Fruit fly (Drosophila melanogaster): ENCODE results near the gene CG13078.

CG13078 gene

DNA sequence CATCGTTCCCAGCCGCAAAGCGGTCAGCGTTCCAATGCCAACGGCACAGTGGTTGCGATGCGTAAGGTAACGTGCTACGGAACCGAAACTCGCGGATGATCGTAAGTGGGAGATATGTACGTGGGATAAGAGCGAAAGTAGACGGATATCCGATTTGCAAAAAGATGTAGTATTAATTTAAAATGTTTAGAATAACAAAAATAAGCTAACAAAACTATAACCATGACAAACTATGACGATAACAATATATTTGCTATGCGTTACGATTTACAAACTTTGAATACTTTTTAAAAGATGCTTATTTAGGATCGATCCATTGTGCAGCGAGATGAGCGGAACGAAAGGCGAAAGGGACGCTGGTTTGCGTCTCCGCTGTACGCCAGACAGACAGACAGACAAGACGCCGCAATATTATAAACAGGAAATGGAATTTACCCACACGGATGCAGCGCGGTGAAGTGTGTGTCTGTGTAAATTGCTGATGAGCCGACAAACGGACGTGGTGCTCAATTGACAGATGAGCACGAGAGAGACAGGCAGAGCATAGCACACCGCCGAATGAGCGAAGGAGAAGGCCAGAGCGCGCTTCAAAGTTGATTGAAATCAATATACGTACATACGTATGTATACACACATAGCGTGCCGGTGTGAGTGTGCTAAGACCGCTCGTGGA lies 12.0 kb downstream of the CG13078 start (continued):
- peak; percentile 97 for TF ChIP-seq Dip3 (GFP tag; optimal IDR thresholded peaks at IDR 0.05)
- peak; percentile 78 for TF ChIP-seq CG12299 (tag; optimal IDR thresholded peaks at IDR 0.05)
- TF ChIP-seq tin (GFP tag; optimal IDR thresholded peaks at IDR 0.05): peak; percentile 96
- peak; percentile 97 for TF ChIP-seq maf-S (GFP tag; optimal IDR thresholded peaks at IDR 0.05)
- TF ChIP-seq tio (GFP tag; optimal IDR thresholded peaks at IDR 0.05): peak; percentile 97
- peak; percentile 87 for TF ChIP-seq Ravus (GFP tag; IDR thresholded peaks at IDR 0.05)
- peak; percentile 97 for TF ChIP-seq dmrt99B (tag; optimal IDR thresholded peaks at IDR 0.05)
- peak; percentile 96 for TF ChIP-seq CG13424 (tag; optimal IDR thresholded peaks at IDR 0.05)
- TF ChIP-seq TFAM (GFP tag; optimal IDR thresholded peaks at IDR 0.05): peak; percentile 76
- TF ChIP-seq CG15601 (tag; optimal IDR thresholded peaks at IDR 0.05): peak; percentile 91
- TF ChIP-seq so (GFP tag; IDR thresholded peaks at IDR 0.05): peak; percentile 91; the same call in 2 of the 3 replicates
- TF ChIP-seq tgo (GFP tag; IDR thresholded peaks at IDR 0.05): peak; percentile 92
- TF ChIP-seq tap (tag; optimal IDR thresholded peaks at IDR 0.05): peak; percentile 89
- TF ChIP-seq CG17829 (tag; optimal IDR thresholded peaks at IDR 0.05): peak; percentile 97
- TF ChIP-seq chm (GFP tag; IDR thresholded peaks at IDR 0.05): peak; percentile 75
- peak; percentile 67 to 85 for TF ChIP-seq insv (GFP tag; optimal IDR thresholded peaks at IDR 0.05)
- peak; percentile 75 for TF ChIP-seq CG13894 (tag; optimal IDR thresholded peaks at IDR 0.05)
- peak; percentile 87 for TF ChIP-seq Vsx1 (GFP tag; optimal IDR thresholded peaks at IDR 0.05)
- peak; percentile 83 for TF ChIP-seq Fer2 (tag; optimal IDR thresholded peaks at IDR 0.05)
- peak; percentile 95 for TF ChIP-seq PHDP (tag; optimal IDR thresholded peaks at IDR 0.05)
- TF ChIP-seq pita (GFP tag; optimal IDR thresholded peaks at IDR 0.05): peak; percentile 62
- peak; percentile 91 for TF ChIP-seq CG6854 (GFP tag; optimal IDR thresholded peaks at IDR 0.05)
- TF ChIP-seq CG15011 (GFP tag; optimal IDR thresholded peaks at IDR 0.05): peak; percentile 95
- no peak for TF ChIP-seq knrl (GFP tag; IDR thresholded peaks at IDR 0.05; ENCODE audit: partially characterized antibody)
- peak; percentile 98 for TF ChIP-seq HLHmδ (GFP tag; optimal IDR thresholded peaks at IDR 0.05)
- TF ChIP-seq Aef1 (GFP tag; IDR thresholded peaks at IDR 0.05): peak; percentile 85
- peak; percentile 85 for TF ChIP-seq ara (GFP tag; IDR thresholded peaks at IDR 0.05)
- TF ChIP-seq gce (GFP tag; IDR thresholded peaks at IDR 0.05): peak; percentile 57
- peak; percentile 92 for TF ChIP-seq run (tag; optimal IDR thresholded peaks at IDR 0.05)
- peak; percentile 92 for TF ChIP-seq CG9817 (tag; optimal IDR thresholded peaks at IDR 0.05)
- TF ChIP-seq CG9215 (GFP tag; IDR thresholded peaks at IDR 0.05): peak; percentile 95
- peak; percentile 92 for TF ChIP-seq Mrtf (GFP tag; IDR thresholded peaks at IDR 0.05)
- peak; percentile 94 for TF ChIP-seq Optix (GFP tag; IDR thresholded peaks at IDR 0.05)
- no peak for TF ChIP-seq lov (optimal IDR thresholded peaks at IDR 0.05)
- TF ChIP-seq lov (GFP tag; IDR thresholded peaks at IDR 0.05): peak; percentile 68; the same call in 1 of the 3 replicates
- TF ChIP-seq CG9437 (GFP tag; optimal IDR thresholded peaks at IDR 0.05): peak; percentile 94
- peak; percentile 69 for TF ChIP-seq Sry-δ (GFP tag; optimal IDR thresholded peaks at IDR 0.05)
- TF ChIP-seq CG17568 (GFP tag; optimal IDR thresholded peaks at IDR 0.05): peak; percentile 94
- TF ChIP-seq CG17361 (GFP tag; IDR thresholded peaks at IDR 0.05): peak; percentile 99
- TF ChIP-seq odd (GFP tag; optimal IDR thresholded peaks at IDR 0.05): peak; percentile 90
- TF ChIP-seq ranshi (GFP tag; IDR thresholded peaks at IDR 0.05): peak; percentile 88
- TF ChIP-seq CG8359 (GFP tag; optimal IDR thresholded peaks at IDR 0.05; ENCODE audit: borderline replicate concordance): peak; percentile 89
- peak; percentile 95 for TF ChIP-seq Atf3 (GFP tag; optimal IDR thresholded peaks at IDR 0.05)
- TF ChIP-seq Eip74EF (GFP tag; optimal IDR thresholded peaks at IDR 0.05): peak in 1 of 2 experiments; percentile 97
- TF ChIP-seq ems (GFP tag; optimal IDR thresholded peaks at IDR 0.05): peak; percentile 98
- TF ChIP-seq CG31441 (GFP tag; IDR thresholded peaks at IDR 0.05): peak; percentile 97
- TF ChIP-seq Gsc (GFP tag; IDR thresholded peaks at IDR 0.05): no peak
- peak; percentile 97 for TF ChIP-seq jumu (GFP tag; optimal IDR thresholded peaks at IDR 0.05)
- peak; percentile 88 for TF ChIP-seq CG4328 (GFP tag; optimal IDR thresholded peaks at IDR 0.05)
- peak; percentile 93 for TF ChIP-seq CG5245 (GFP tag; optimal IDR thresholded peaks at IDR 0.05)
